Worm (Caenorhabditis elegans) whole organism, L2 larva: Measurements from ENCODE around the gene fbxa-74.
A peak's percentile ranks its signal among the peaks of the same experiment; 100 is the strongest.

Experiments
- F13H6.1 ChIP-seq: sonication (generic microtip); optimal IDR thresholded peaks from 2 replicates; lab custom pipeline; 2016; ENCODE audit warnings: missing genetic modification characterization, missing compliant biosample characterization
- ZK546.5 ChIP-seq: sonication (generic microtip); optimal IDR thresholded peaks from 2 replicates; lab custom pipeline; 2017; ENCODE audit warnings: missing biosample characterization, missing genetic modification characterization
- ama-1 ChIP-seq: fragments of 150-350 bp; optimal IDR thresholded peaks from 2 replicates; lab custom pipeline; 2018; ENCODE audit warnings: inconsistent platforms
- egl-27 ChIP-seq: sonication (generic microtip); optimal IDR thresholded peaks from 3 replicates; lab custom pipeline; 2017; ENCODE audit warnings: missing biosample characterization, missing genetic modification reagents, missing genetic modification characterization
- lin-39 ChIP-seq: fragments of 150-350 bp; optimal IDR thresholded peaks from 2 replicates; lab custom pipeline; 2014; ENCODE audit warnings: missing biosample characterization, missing genetic modification reagents, missing genetic modification characterization
- lsy-2 ChIP-seq, 2 experiments: fragments of 150-350 bp in 1 of 2; sonication (generic microtip) in 1 of 2; optimal IDR thresholded peaks; 2 replicates each; lab custom pipeline; 2014 to 2017; ENCODE audit warnings: missing biosample characterization in 2 of 2, missing genetic modification characterization in 2 of 2
- nhr-11 ChIP-seq: fragments of 150-350 bp; optimal IDR thresholded peaks from 2 replicates; lab custom pipeline; 2014; ENCODE audit warnings: missing biosample characterization, missing genetic modification characterization
- peb-1 ChIP-seq: fragments of 150-350 bp; optimal IDR thresholded peaks from 2 replicates; lab custom pipeline; 2014; ENCODE audit warnings: missing biosample characterization, missing genetic modification characterization
- unc-62 ChIP-seq: fragments of 150-350 bp; optimal IDR thresholded peaks from 2 replicates; lab custom pipeline; 2014; ENCODE audit warnings: missing biosample characterization, missing genetic modification reagents, missing genetic modification characterization
- zag-1 ChIP-seq: fragments of 150-350 bp; optimal IDR thresholded peaks from 2 replicates; lab custom pipeline; 2014; ENCODE audit warnings: missing biosample characterization, missing genetic modification characterization

- TF ChIP-seq unc-62 (no peak), lsy-2 (tag; optimal IDR thresholded peaks at IDR 0.05; lab: Kevin White, UChicago) (peak in 1 of 2 experiments; percentile 3), ZK546.5 (tag; lab: Kevin White, UChicago) (no peak), ama-1 (lab: Kevin White, UChicago) (no peak), peb-1 (tag; lab: Kevin White, UChicago) (no peak), nhr-11 (tag; lab: Kevin White, UChicago) (no peak), lin-39 (tag; lab: Kevin White, UChicago) (no peak), egl-27 (tag; lab: Kevin White, UChicago) (no peak), zag-1 (no peak), F13H6.1 (tag; lab: Kevin White, UChicago) (no peak)
These were observed 44.8 kb upstream of the fbxa-74 start for ce11 chrIII:1743488-1744020.
